Worm (Caenorhabditis elegans) whole organism, young adult: Measurements from ENCODE around the gene srlf-27.

Source experiments
- dpl-1 ChIP-seq: fragments of 150-350 bp; optimal IDR thresholded peaks from 2 replicates; lab custom pipeline; 2014; ENCODE audit warnings: missing biosample characterization, missing genetic modification reagents, missing genetic modification characterization
- madf-10 ChIP-seq: sonication (generic microtip); optimal IDR thresholded peaks from 2 replicates; lab custom pipeline; 2016; ENCODE audit warnings: mild to moderate bottlenecking, missing genetic modification characterization, missing compliant biosample characterization
- nhr-179 ChIP-seq: sonication (generic microtip); optimal IDR thresholded peaks from 2 replicates; lab custom pipeline; 2016; ENCODE audit warnings: mild to moderate bottlenecking, missing genetic modification characterization, missing compliant biosample characterization
- snpc-4 ChIP-seq, 5 experiments: fragments of 150-350 bp in 1 of 5; sonication (generic microtip) in 4 of 5; optimal IDR thresholded peaks; 2 replicates each; lab custom pipeline; 2014 to 2018; ENCODE audit warnings: missing genetic modification characterization in 5 of 5, missing biosample characterization in 3 of 5, antibody characterized with exemption in 2 of 5, mild to moderate bottlenecking in 2 of 5, missing compliant biosample characterization in 2 of 5, missing genotype in 2 of 5, moderate library complexity in 2 of 5, missing genetic modification reagents in 1 of 5

ce11 chrIV:14618551-14618950 is 19.0 kb upstream of the srlf-27 start:
- TF ChIP-seq snpc-4 (GFP tag; optimal IDR thresholded peaks at IDR 0.05; lab: Kevin White, UChicago) = no peak
- no peak for TF ChIP-seq snpc-4 (tag; optimal IDR thresholded peaks at IDR 0.05; lab: Kevin White, UChicago)
- no peak for TF ChIP-seq madf-10 (tag; lab: Kevin White, UChicago)
- no peak for TF ChIP-seq dpl-1 (GFP tag; lab: Kevin White, UChicago)
- TF ChIP-seq nhr-179 (tag; lab: Kevin White, UChicago) = no peak
